Worm (Caenorhabditis elegans) whole organism, early embryonic: ENCODE data around the gene T28A8.8.

Experiments used
- B0310.2 ChIP-seq: sonication (generic microtip); optimal IDR thresholded peaks from 2 replicates; lab custom pipeline; 2016; ENCODE audit warnings: mild to moderate bottlenecking, missing genetic modification characterization, missing compliant biosample characterization
- F13C5.2 ChIP-seq: sonication (generic microtip); optimal IDR thresholded peaks from 2 replicates; lab custom pipeline; 2017; ENCODE audit warnings: mild to moderate bottlenecking, missing genetic modification characterization, inconsistent platforms, missing compliant biosample characterization
- aly-1 ChIP-seq: sonication (generic microtip); optimal IDR thresholded peaks from 2 replicates; lab custom pipeline; 2016; ENCODE audit warnings: missing genetic modification characterization, missing compliant biosample characterization
- ama-1 ChIP-seq: fragments of 150-350 bp; optimal IDR thresholded peaks from 2 replicates; lab custom pipeline; 2014
- ceh-13 ChIP-seq: fragments of 200-800 bp; sonication (Bioruptor generic); optimal IDR thresholded peaks from 2 replicates; lab custom pipeline; 2018; ENCODE audit warnings: mild to moderate bottlenecking, missing genetic modification characterization, missing compliant biosample characterization
- ceh-36 ChIP-seq: sonication (generic microtip); optimal IDR thresholded peaks from 2 replicates; lab custom pipeline; 2016; ENCODE audit warnings: missing genetic modification characterization, inconsistent platforms, missing compliant biosample characterization
- ets-7 ChIP-seq: sonication (generic microtip); optimal IDR thresholded peaks from 2 replicates; lab custom pipeline; 2016; ENCODE audit warnings: missing genotype, missing genetic modification characterization, missing compliant biosample characterization
- flt-1 ChIP-seq: fragments of 200-800 bp; sonication (Bioruptor generic); IDR thresholded peaks from 2 replicates; pipeline ENCODE4 v1.3.6; 2022; ENCODE audit warnings: missing genetic modification characterization, missing compliant biosample characterization
- hmbx-1 ChIP-seq: sonication (generic microtip); optimal IDR thresholded peaks from 2 replicates; lab custom pipeline; 2016; ENCODE audit warnings: mild to moderate bottlenecking, missing genetic modification characterization, missing compliant biosample characterization
- hmg-4 ChIP-seq: fragments of 200-800 bp; sonication (Bioruptor generic); optimal IDR thresholded peaks from 2 replicates; lab custom pipeline; 2018; ENCODE audit warnings: mild to moderate bottlenecking, missing genetic modification characterization, missing compliant biosample characterization
- hnd-1 ChIP-seq: sonication (generic microtip); optimal IDR thresholded peaks from 2 replicates; lab custom pipeline; 2016; ENCODE audit warnings: missing genetic modification characterization, missing compliant biosample characterization
- pes-1 ChIP-seq: fragments of 200-800 bp; sonication (Bioruptor generic); IDR thresholded peaks from 2 replicates; pipeline ENCODE4 v1.3.6; 2022; ENCODE audit warnings: missing genetic modification reagents, missing genetic modification characterization, missing compliant biosample characterization
- scrt-1 ChIP-seq: fragments of 200-800 bp; sonication (Bioruptor generic); IDR thresholded peaks from 2 replicates; pipeline ENCODE4 v1.3.6; 2022; ENCODE audit warnings: missing genetic modification characterization, missing compliant biosample characterization
- sea-1 ChIP-seq: fragments of 200-800 bp; sonication (Bioruptor generic); conservative IDR thresholded peaks from 2 replicates; pipeline ENCODE4 v1.3.6; 2022; ENCODE audit warnings: missing genetic modification characterization, missing compliant biosample characterization
- tbx-11 ChIP-seq: fragments of 200-800 bp; sonication (Bioruptor generic); IDR thresholded peaks from 2 replicates; pipeline ENCODE4 v1.3.6; 2022; ENCODE audit warnings: missing genetic modification characterization, missing compliant biosample characterization
- tbx-37 ChIP-seq: fragments of 200-800 bp; sonication (Bioruptor generic); conservative IDR thresholded peaks from 2 replicates; pipeline ENCODE4 v1.3.6; 2022; ENCODE audit warnings: missing genetic modification reagents, missing genetic modification characterization, missing compliant biosample characterization
- tra-4 ChIP-seq: sonication (generic microtip); optimal IDR thresholded peaks from 2 replicates; lab custom pipeline; 2017; ENCODE audit warnings: missing genetic modification characterization, missing compliant biosample characterization

The T28A8.8 gene

DNA sequence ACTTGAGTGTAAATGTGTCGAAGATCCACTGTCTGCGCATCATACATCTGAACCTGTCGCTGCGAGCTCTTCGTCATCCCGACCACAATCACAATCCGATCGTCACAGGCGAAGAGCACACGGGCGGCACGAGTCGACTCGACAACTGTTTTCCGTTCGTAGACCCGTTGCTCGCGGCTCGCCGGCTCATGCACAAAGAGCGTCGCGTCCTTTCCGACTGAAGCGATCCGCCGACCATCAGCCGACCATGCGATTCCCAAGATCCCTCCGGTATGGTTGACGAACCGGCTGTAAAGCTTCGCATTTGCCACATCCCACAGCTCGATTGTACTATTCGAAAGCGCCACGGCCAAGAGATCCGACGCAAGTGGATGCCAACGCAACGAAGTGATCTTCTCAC, 15.8 kb downstream of the T28A8.8 start:
- TF ChIP-seq flt-1 (no peak), tbx-11 (GFP tag; lab: Robert Waterston, UW) (no peak), ceh-13 (GFP tag; lab: Kevin White, UChicago) (no peak), hnd-1 (no peak), sea-1 (GFP tag; lab: Robert Waterston, UW) (no peak), B0310.2 (tag; lab: Kevin White, UChicago) (no peak), pes-1 (GFP tag; lab: Robert Waterston, UW) (no peak), scrt-1 (GFP tag; lab: Robert Waterston, UW) (no peak), tra-4 (no peak), aly-1 (tag; lab: Kevin White, UChicago) (no peak), ceh-36 (no peak), ama-1 (lab: Kevin White, UChicago) (no peak), ets-7 (tag; lab: Kevin White, UChicago) (no peak)

DNA sequence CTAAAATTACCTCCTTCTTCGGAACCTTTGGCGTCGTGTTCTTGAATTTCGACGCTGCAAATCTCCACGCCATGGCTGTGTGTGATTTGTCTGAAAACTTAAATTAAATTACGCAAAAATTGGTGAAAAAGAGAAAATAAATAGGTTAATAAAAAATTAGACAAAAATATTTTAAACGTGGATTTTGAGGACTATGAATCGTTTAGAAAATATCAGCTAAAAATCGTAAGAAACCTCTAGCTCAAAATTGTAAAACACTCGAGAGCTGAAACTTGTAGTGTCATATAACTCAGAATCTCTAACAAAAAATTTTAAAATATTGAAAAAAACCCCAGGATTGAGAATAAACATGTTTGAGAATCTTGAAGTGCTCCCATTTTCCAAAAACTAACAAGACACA, 21.4 kb downstream of the T28A8.8 start, which contains the start of gene pod-1:
Gene pod-1, minus strand, starts transcription at position 101 of the 400 bp plus-strand sequence.
- TF ChIP-seq pes-1 (GFP tag; lab: Robert Waterston, UW) (no peak), sea-1 (GFP tag; lab: Robert Waterston, UW) (no peak), scrt-1 (GFP tag; lab: Robert Waterston, UW) (no peak), ceh-36 (no peak), F13C5.2 (tag; lab: Kevin White, UChicago) (no peak), tra-4 (no peak), hmbx-1 (tag; lab: Kevin White, UChicago) (no peak), flt-1 (no peak), hmg-4 (GFP tag; lab: Kevin White, UChicago) (no peak), tbx-11 (GFP tag; lab: Robert Waterston, UW) (no peak), ets-7 (tag; lab: Kevin White, UChicago) (no peak)

ce11 chrIII:13525118-13525839, 22.7 kb downstream of the T28A8.8 start:
- TF ChIP-seq ama-1 (lab: Kevin White, UChicago) (no peak), tbx-37 (GFP tag; lab: Robert Waterston, UW) (no peak), sea-1 (GFP tag; lab: Robert Waterston, UW) (no peak), aly-1 (tag; lab: Kevin White, UChicago) (no peak), tra-4 (no peak), ets-7 (tag; lab: Kevin White, UChicago) (no peak), F13C5.2 (tag; lab: Kevin White, UChicago) (no peak), hnd-1 (no peak), ceh-13 (GFP tag; lab: Kevin White, UChicago) (no peak), ceh-36 (no peak), flt-1 (no peak)

- TF ChIP-seq ceh-36 (no peak), hmbx-1 (tag; lab: Kevin White, UChicago) (no peak), hmg-4 (GFP tag; lab: Kevin White, UChicago) (no peak), tbx-11 (GFP tag; lab: Robert Waterston, UW) (no peak), ama-1 (lab: Kevin White, UChicago) (no peak), sea-1 (GFP tag; lab: Robert Waterston, UW) (no peak), tbx-37 (GFP tag; lab: Robert Waterston, UW) (no peak), aly-1 (tag; lab: Kevin White, UChicago) (no peak), pes-1 (GFP tag; lab: Robert Waterston, UW) (no peak), hnd-1 (no peak), scrt-1 (GFP tag; lab: Robert Waterston, UW) (no peak), F13C5.2 (tag; lab: Kevin White, UChicago) (no peak), ceh-13 (GFP tag; lab: Kevin White, UChicago) (no peak), B0310.2 (tag; lab: Kevin White, UChicago) (no peak), flt-1 (no peak), ets-7 (tag; lab: Kevin White, UChicago) (no peak), tra-4 (no peak)
Observed at ce11 chrIII:13526191-13526590, 23.6 kb downstream of the T28A8.8 start.

DNA sequence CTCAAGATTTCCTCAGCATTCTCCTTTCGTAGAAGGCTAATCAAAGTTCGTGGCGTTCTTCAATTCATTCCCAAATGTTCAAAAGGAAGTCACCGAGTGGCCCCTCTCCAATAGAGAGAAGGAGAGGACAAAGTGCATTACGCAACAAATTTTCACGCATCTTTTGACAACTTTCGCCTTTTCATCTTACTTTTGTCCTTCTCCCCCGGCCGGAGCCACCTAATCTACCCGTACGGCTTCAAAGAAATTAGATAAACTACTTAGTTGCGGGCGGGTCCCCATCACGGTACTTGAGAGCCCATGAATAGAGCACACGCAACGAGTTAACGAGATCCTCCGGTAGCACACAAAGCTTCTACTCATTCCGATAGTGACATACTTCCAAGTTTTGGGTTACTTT, 24.1 kb downstream of the T28A8.8 start:
- TF ChIP-seq F13C5.2 (tag; lab: Kevin White, UChicago) (no peak), hnd-1 (no peak), pes-1 (GFP tag; lab: Robert Waterston, UW) (no peak), flt-1 (no peak), tbx-37 (GFP tag; lab: Robert Waterston, UW) (no peak), hmbx-1 (tag; lab: Kevin White, UChicago) (no peak), hmg-4 (GFP tag; lab: Kevin White, UChicago) (no peak)

- TF ChIP-seq hmbx-1 (tag; lab: Kevin White, UChicago) (no peak), hmg-4 (GFP tag; lab: Kevin White, UChicago) (peak; percentile 34)
Observed at ce11 chrIII:13527424-13528097, 24.9 kb downstream of the T28A8.8 start, which contains the start of gene lron-13. TSS of gene lron-13 (plus strand) at chrIII:13527438.

ce11 chrIII:13528513-13529249, 26.1 kb downstream of the T28A8.8 start:
- no peak for TF ChIP-seq hnd-1
